Fruit fly (Drosophila melanogaster) whole organism, embryonic: Measurements from ENCODE around the gene Ilk.

Experiments used
- Antp ChIP-seq: fragments of 200-800 bp; sonication (Bioruptor generic); optimal IDR thresholded peaks from 3 replicates; lab custom pipeline; 2016; ENCODE audit warnings: missing biosample characterization, missing genetic modification characterization
- Awh ChIP-seq: fragments of 200-800 bp; sonication (Bioruptor generic); IDR thresholded peaks from 2 replicates; pipeline ENCODE4, ENCODE4 v1.3.6; 2022; ENCODE audit warnings: missing biosample characterization, missing genetic modification characterization
- CG11504 ChIP-seq: fragments of 200-800 bp; sonication (Bioruptor generic); optimal IDR thresholded peaks from 3 replicates; lab custom pipeline; 2019; ENCODE audit warnings: missing biosample characterization, mild to moderate bottlenecking, missing genetic modification characterization, moderate library complexity
- CG12942 ChIP-seq: fragments of 200-800 bp; sonication (Bioruptor generic); optimal IDR thresholded peaks from 3 replicates; lab custom pipeline; 2016; ENCODE audit warnings: missing biosample characterization, missing genetic modification characterization
- CG13296 ChIP-seq: fragments of 200-800 bp; sonication (Bioruptor generic); optimal IDR thresholded peaks from 3 replicates; lab custom pipeline; 2018; ENCODE audit warnings: missing biosample characterization, mild to moderate bottlenecking, missing genetic modification characterization
- CG13424 ChIP-seq: fragments of 200-800 bp; sonication (Bioruptor generic); optimal IDR thresholded peaks from 2 replicates; lab custom pipeline; 2019; ENCODE audit warnings: missing biosample characterization, mild to moderate bottlenecking, missing genetic modification characterization, moderate library complexity
- CG13775 ChIP-seq: fragments of 200-800 bp; sonication (Bioruptor generic); optimal IDR thresholded peaks from 3 replicates; lab custom pipeline; 2017; ENCODE audit warnings: missing biosample characterization, mild to moderate bottlenecking, missing genetic modification characterization
- CG14014 ChIP-seq: fragments of 200-800 bp; sonication (Bioruptor generic); IDR thresholded peaks from 2 replicates; pipeline ENCODE4 v1.3.6; 2022; ENCODE audit warnings: missing biosample characterization, missing genetic modification characterization
- CG1529 ChIP-seq: fragments of 200-800 bp; sonication (Bioruptor generic); optimal IDR thresholded peaks from 3 replicates; lab custom pipeline; 2018; ENCODE audit warnings: missing biosample characterization, missing genetic modification characterization
- CG15514 ChIP-seq: fragments of 200-800 bp; sonication (Bioruptor generic); optimal IDR thresholded peaks from 3 replicates; lab custom pipeline; 2017; ENCODE audit warnings: missing biosample characterization, missing genetic modification characterization, mild to moderate bottlenecking, moderate library complexity, missing genetic modification reagents
- CG1602 ChIP-seq: fragments of 200-800 bp; sonication (Bioruptor generic); optimal IDR thresholded peaks from 3 replicates; lab custom pipeline; 2016; ENCODE audit warnings: missing biosample characterization, missing genetic modification characterization
- CG16779 ChIP-seq: fragments of 200-800 bp; sonication (Bioruptor generic); IDR thresholded peaks from 2 replicates; pipeline ENCODE4 v1.3.6; 2022; ENCODE audit warnings: missing biosample characterization, missing genetic modification characterization
- CG18476 ChIP-seq: fragments of 200-800 bp; sonication (Bioruptor generic); optimal IDR thresholded peaks from 2 replicates; lab custom pipeline; 2016; ENCODE audit warnings: missing biosample characterization, mild to moderate bottlenecking, missing genetic modification characterization
- CG30431 ChIP-seq: fragments of 200-800 bp; sonication (Bioruptor generic); optimal IDR thresholded peaks from 2 replicates; lab custom pipeline; 2017; ENCODE audit warnings: missing biosample characterization, missing genetic modification characterization
- CG33213 ChIP-seq: fragments of 200-800 bp; sonication (Bioruptor generic); optimal IDR thresholded peaks from 3 replicates; lab custom pipeline; 2016; ENCODE audit warnings: missing biosample characterization, missing genetic modification characterization
- CG4854 ChIP-seq: fragments of 200-800 bp; sonication (Bioruptor generic); optimal IDR thresholded peaks from 2 replicates; lab custom pipeline; 2016; ENCODE audit warnings: missing biosample characterization, missing genetic modification characterization, inconsistent platforms
- CG7786 ChIP-seq: fragments of 200-800 bp; sonication (Bioruptor generic); optimal IDR thresholded peaks from 2 replicates; lab custom pipeline; 2016; ENCODE audit warnings: missing biosample characterization, missing genetic modification characterization
- CG7987 ChIP-seq: fragments of 200-800 bp; sonication (Bioruptor generic); optimal IDR thresholded peaks from 2 replicates; lab custom pipeline; 2018; ENCODE audit warnings: missing biosample characterization, mild to moderate bottlenecking, missing genetic modification characterization, moderate library complexity
- CG8388 ChIP-seq: fragments of 200-800 bp; sonication (Bioruptor generic); optimal IDR thresholded peaks from 2 replicates; lab custom pipeline; 2019; ENCODE audit warnings: missing biosample characterization, mild to moderate bottlenecking, missing genetic modification characterization, moderate library complexity
- D19A ChIP-seq: fragments of 200-800 bp; optimal IDR thresholded peaks from 3 replicates; lab custom pipeline; 2019; ENCODE audit warnings: missing biosample characterization, mild to moderate bottlenecking, missing genetic modification characterization, moderate library complexity
- Deaf1 ChIP-seq: fragments of 200-800 bp; optimal IDR thresholded peaks from 3 replicates; lab custom pipeline; 2019; ENCODE audit warnings: missing biosample characterization, mild to moderate bottlenecking, missing genetic modification characterization, moderate library complexity
- Dfd ChIP-seq, 2 experiments: fragments of >200 bp; optimal IDR thresholded peaks; 2 replicates each; lab custom pipeline; 2017; ENCODE audit warnings: missing biosample characterization in 2 of 2, missing genetic modification characterization in 2 of 2
- Dref ChIP-seq: fragments of 200-800 bp; sonication (Bioruptor generic); IDR thresholded peaks from 2 replicates; pipeline ENCODE4 v1.3.6; 2022; ENCODE audit warnings: missing biosample characterization, missing genetic modification characterization
- E2f1 ChIP-seq: fragments of 200-800 bp; sonication (Bioruptor generic); IDR thresholded peaks from 2 replicates; pipeline ENCODE4 v1.3.6; 2022; ENCODE audit warnings: missing biosample characterization, missing genetic modification characterization
- Elba2 ChIP-seq: fragments of 200-800 bp; sonication (Bioruptor generic); optimal IDR thresholded peaks from 3 replicates; lab custom pipeline; 2016; ENCODE audit warnings: missing biosample characterization, missing genetic modification characterization
- Gug ChIP-seq: fragments of 200-800 bp; sonication (Bioruptor generic); IDR thresholded peaks from 4 replicates; pipeline ENCODE4 v1.3.6; 2022; ENCODE audit warnings: missing biosample characterization, missing genetic modification characterization
- H2.0 ChIP-seq: fragments of 200-800 bp; sonication (Bioruptor generic); IDR thresholded peaks from 2 replicates; pipeline ENCODE4 v1.3.6; 2022; ENCODE audit warnings: missing biosample characterization, missing genetic modification characterization
- HHEX ChIP-seq: fragments of 200-800 bp; sonication (Bioruptor generic); optimal IDR thresholded peaks from 3 replicates; lab custom pipeline; 2017; ENCODE audit warnings: missing biosample characterization, mild to moderate bottlenecking, missing genetic modification characterization, missing genetic modification reagents
- HLH54F ChIP-seq: fragments of 200-800 bp; sonication (Bioruptor generic); optimal IDR thresholded peaks from 3 replicates; lab custom pipeline; 2016; ENCODE audit warnings: missing biosample characterization, missing genetic modification characterization
- Lim3 ChIP-seq: fragments of 200-800 bp; sonication (Bioruptor generic); IDR thresholded peaks from 2 replicates; pipeline ENCODE4 v1.3.6; 2022; ENCODE audit warnings: missing biosample characterization, missing genetic modification characterization
- Nf-YA ChIP-seq: fragments of 200-800 bp; sonication (Bioruptor generic); IDR thresholded peaks from 2 replicates; pipeline ENCODE4 v1.3.6; 2022; ENCODE audit warnings: missing biosample characterization, missing genetic modification characterization
- Nf-YB ChIP-seq: fragments of 200-800 bp; sonication (Bioruptor generic); optimal IDR thresholded peaks from 3 replicates; lab custom pipeline; 2019; ENCODE audit warnings: missing biosample characterization, mild to moderate bottlenecking, missing genetic modification characterization, moderate library complexity
- Taf1 ChIP-seq: fragments of 200-800 bp; sonication (Bioruptor generic); IDR thresholded peaks from 2 replicates; pipeline ENCODE4 v1.3.6; 2022; ENCODE audit warnings: missing biosample characterization, missing genetic modification characterization
- emc ChIP-seq: fragments of 200-800 bp; sonication (Bioruptor generic); optimal IDR thresholded peaks from 2 replicates; lab custom pipeline; 2016; ENCODE audit warnings: missing biosample characterization, missing genetic modification characterization
- ems ChIP-seq: fragments of 200-800 bp; sonication (Bioruptor generic); optimal IDR thresholded peaks from 3 replicates; lab custom pipeline; 2016; ENCODE audit warnings: missing biosample characterization, missing genetic modification characterization
- ewg ChIP-seq: fragments of 200-800 bp; sonication (Bioruptor generic); optimal IDR thresholded peaks from 3 replicates; lab custom pipeline; 2017; ENCODE audit warnings: mild to moderate bottlenecking, missing biosample characterization, missing genetic modification reagents, missing genetic modification characterization
- eyg ChIP-seq: fragments of 200-800 bp; sonication (Bioruptor generic); optimal IDR thresholded peaks from 3 replicates; lab custom pipeline; 2016; ENCODE audit warnings: missing biosample characterization, missing genetic modification characterization
- grau ChIP-seq: fragments of 200-800 bp; optimal IDR thresholded peaks from 3 replicates; lab custom pipeline; 2019; ENCODE audit warnings: missing biosample characterization, mild to moderate bottlenecking, missing genetic modification characterization, moderate library complexity
- grn ChIP-seq: fragments of 200-800 bp; sonication (Bioruptor generic); optimal IDR thresholded peaks from 3 replicates; lab custom pipeline; 2017; ENCODE audit warnings: missing biosample characterization, missing genetic modification characterization
- lilli ChIP-seq: fragments of 200-800 bp; sonication (Bioruptor generic); optimal IDR thresholded peaks from 3 replicates; lab custom pipeline; 2016; ENCODE audit warnings: missing biosample characterization, missing genetic modification characterization
- otp ChIP-seq: fragments of 200-800 bp; sonication (Bioruptor generic); IDR thresholded peaks from 3 replicates; pipeline ENCODE4, ENCODE4 v1.3.6; 2022; ENCODE audit warnings: missing biosample characterization, missing genetic modification characterization
- pho ChIP-seq: fragments of 200-800 bp; sonication (Bioruptor generic); optimal IDR thresholded peaks from 2 replicates; lab custom pipeline; 2016; ENCODE audit warnings: missing biosample characterization, missing genetic modification characterization
- pzg ChIP-seq: fragments of 200-800 bp; sonication (Bioruptor generic); optimal IDR thresholded peaks from 3 replicates; lab custom pipeline; 2018; ENCODE audit warnings: missing biosample characterization, mild to moderate bottlenecking, missing genetic modification characterization, moderate library complexity
- ranshi ChIP-seq: fragments of 200-800 bp; sonication (Bioruptor generic); IDR thresholded peaks from 2 replicates; pipeline ENCODE4 v1.3.6; 2022; ENCODE audit warnings: missing biosample characterization, missing genetic modification characterization
- slp2 ChIP-seq: fragments of 200-800 bp; sonication (Bioruptor generic); optimal IDR thresholded peaks from 2 replicates; lab custom pipeline; 2016; ENCODE audit warnings: missing biosample characterization, missing genetic modification characterization
- sna ChIP-seq: fragments of 200-800 bp; sonication (Bioruptor generic); IDR thresholded peaks from 2 replicates; pipeline ENCODE4 v1.3.6; 2022; ENCODE audit warnings: missing biosample characterization, missing genetic modification characterization; ENCODE audit not compliant: partially characterized antibody
- so ChIP-seq: fragments of 200-800 bp; sonication (Bioruptor generic); IDR thresholded peaks from 3 replicates; pipeline ENCODE4 v1.3.6; 2022; ENCODE audit warnings: missing biosample characterization, missing genetic modification characterization
- tgo ChIP-seq: fragments of 200-800 bp; sonication (Bioruptor generic); IDR thresholded peaks from 3 replicates; pipeline ENCODE4 v1.3.6; 2022; ENCODE audit warnings: missing biosample characterization, missing genetic modification characterization
- tll ChIP-seq, 2 experiments: fragments of 200-800 bp in 1 of 2; fragments of >200 bp in 1 of 2; sonication (Bioruptor generic) in 1 of 2; optimal IDR thresholded peaks; 2 replicates each; lab custom pipeline; 2017 to 2019; ENCODE audit warnings: missing biosample characterization in 2 of 2, missing genetic modification characterization in 2 of 2, mild to moderate bottlenecking in 1 of 2, moderate library complexity in 1 of 2
- tna ChIP-seq: fragments of 200-800 bp; sonication (Bioruptor generic); IDR thresholded peaks from 2 replicates; pipeline ENCODE4 v1.3.6; 2022; ENCODE audit warnings: missing biosample characterization, missing genetic modification characterization; ENCODE audit not compliant: partially characterized antibody
- trh ChIP-seq: fragments of 200-800 bp; sonication (Bioruptor generic); optimal IDR thresholded peaks from 2 replicates; lab custom pipeline; 2016; ENCODE audit warnings: missing biosample characterization, missing genetic modification characterization
- vnd ChIP-seq: fragments of 200-800 bp; sonication (Bioruptor generic); IDR thresholded peaks from 3 replicates; pipeline ENCODE4 v1.3.6; 2022; ENCODE audit warnings: missing biosample characterization, missing genetic modification characterization; ENCODE audit not compliant: partially characterized antibody

Ilk gene

dm6 chr3L:21196563-21196962 is 20.1 kb upstream of the Ilk start, which contains the start of the genes Targ3 and park (continued):
- TF ChIP-seq sna (GFP tag; lab: Robert Waterston, UW) (peak; percentile 30; the same call in 1 of the 2 replicates), lilli (GFP tag; lab: Kevin White, UChicago) (peak; percentile 61), E2f1 (GFP tag; lab: Robert Waterston, UW) (no peak), HLH54F (GFP tag; lab: Kevin White, UChicago) (peak; percentile 68), CG7786 (GFP tag; lab: Kevin White, UChicago) (peak; percentile 43), CG18476 (no peak), grau (tag; lab: Kevin White, UChicago) (peak; percentile 20), otp (GFP tag; lab: Robert Waterston, UW) (0 out of 3 replicates have a peak, but pooled peaks have one; percentile 9), pho (GFP tag; lab: Kevin White, UChicago) (no peak), CG30431 (GFP tag; lab: Kevin White, UChicago) (no peak), CG1602 (GFP tag; lab: Kevin White, UChicago) (no peak), HHEX (GFP tag; lab: Kevin White, UChicago) (no peak), Lim3 (no peak), CG15514 (GFP tag; lab: Kevin White, UChicago) (peak; percentile 41), CG4854 (GFP tag; lab: Kevin White, UChicago) (peak; percentile 99), CG13296 (GFP tag; lab: Kevin White, UChicago) (peak; percentile 1), pzg (GFP tag; lab: Kevin White, UChicago) (peak; percentile 86), D19A (peak; percentile 2), CG7987 (GFP tag; lab: Kevin White, UChicago) (peak; percentile 47), Antp (GFP tag; lab: Kevin White, UChicago) (peak; percentile 15), Nf-YA (GFP tag; lab: Robert Waterston, UW) (no peak), ems (GFP tag; lab: Kevin White, UChicago) (peak; percentile 40), ranshi (no peak), CG16779 (GFP tag; lab: Robert Waterston, UW) (no peak), emc (GFP tag; lab: Kevin White, UChicago) (no peak), CG13775 (GFP tag; lab: Kevin White, UChicago) (peak; percentile 2), so (GFP tag; lab: Robert Waterston, UW) (no peak), tll (GFP tag; optimal IDR thresholded peaks at IDR 0.05; lab: Kevin White, UChicago) (no peak), grn (GFP tag; lab: Kevin White, UChicago) (peak; percentile 31), tna (no peak), CG12942 (peak; percentile 18), CG14014 (GFP tag; lab: Robert Waterston, UW) (no peak), CG8388 (GFP tag; lab: Kevin White, UChicago) (no peak), Nf-YB (no peak), Awh (GFP tag; lab: Robert Waterston, UW) (no peak), ewg (GFP tag; lab: Kevin White, UChicago) (peak; percentile 11), Dref (GFP tag; lab: Robert Waterston, UW) (peak; percentile 48), Dfd (GFP tag; optimal IDR thresholded peaks at IDR 0.05; lab: Kevin White, UChicago) (no peak), Deaf1 (tag; lab: Kevin White, UChicago) (no peak), eyg (GFP tag; lab: Kevin White, UChicago) (no peak), tgo (GFP tag; lab: Robert Waterston, UW) (no peak), vnd (no peak), slp2 (GFP tag; lab: Kevin White, UChicago) (no peak), Gug (GFP tag; lab: Robert Waterston, UW) (0 out of 4 replicates have a peak, but pooled peaks have one; percentile 4), CG11504 (tag; lab: Kevin White, UChicago) (peak; percentile 17), Taf1 (GFP tag; lab: Robert Waterston, UW) (no peak), CG13424 (tag; lab: Kevin White, UChicago) (no peak), trh (GFP tag; lab: Kevin White, UChicago) (no peak), CG33213 (GFP tag; lab: Kevin White, UChicago) (peak; percentile 32), H2.0 (GFP tag; lab: Robert Waterston, UW) (0 out of 2 replicates have a peak, but pooled peaks have one; percentile 24), Elba2 (GFP tag; lab: Kevin White, UChicago) (no peak), CG1529 (GFP tag; lab: Kevin White, UChicago) (no peak)
